Fruit fly (Drosophila melanogaster): ENCODE results near the gene TTLL3B.

TTLL3B gene

DNA sequence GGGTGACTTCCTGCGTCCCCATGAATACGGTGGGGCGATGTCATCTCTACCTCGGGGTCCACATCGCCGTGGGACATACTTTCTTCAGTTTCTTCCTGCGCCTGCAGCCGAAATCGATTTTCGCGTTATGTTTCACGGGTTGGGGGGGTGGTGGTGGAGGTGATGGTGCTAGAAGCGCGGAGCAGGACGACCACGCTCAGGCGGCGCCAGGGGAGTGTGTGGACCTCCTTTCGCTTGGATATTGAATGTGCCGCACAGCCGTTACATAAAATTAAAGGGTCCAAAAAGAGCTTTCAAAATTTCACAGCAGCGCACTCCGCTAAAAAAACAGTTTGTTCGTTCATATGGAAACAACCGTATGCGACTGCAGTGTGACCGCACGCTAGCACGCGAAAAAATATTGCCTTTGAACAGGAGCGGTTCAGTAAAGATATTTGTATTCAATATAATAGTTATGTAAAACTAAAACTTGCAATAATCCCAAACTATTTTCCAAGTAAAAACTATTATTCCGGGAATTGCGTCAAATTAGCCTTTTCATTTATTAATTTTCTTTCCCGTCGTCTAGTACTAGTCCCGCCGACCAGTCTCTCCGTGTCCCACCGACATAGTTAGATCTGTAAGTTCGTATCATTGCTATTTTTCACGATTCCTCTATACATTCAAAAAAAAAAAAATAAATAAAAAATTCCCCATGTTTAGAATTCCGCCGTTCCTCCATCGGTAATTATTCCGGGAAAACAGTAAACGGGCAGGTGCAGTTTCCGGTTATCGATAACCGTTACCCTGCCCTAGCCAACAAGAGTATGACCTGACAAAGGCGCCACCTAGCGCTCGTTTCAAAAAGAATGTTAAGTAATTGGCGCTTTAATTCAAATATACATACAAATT lies 48.4 kb upstream of the TTLL3B start, which contains the start of gene Nhe3 (continued):
- peak; percentile 66 for TF ChIP-seq ssp (GFP tag; IDR thresholded peaks at IDR 0.05)
- TF ChIP-seq Sry-δ (GFP tag; optimal IDR thresholded peaks at IDR 0.05): peak; percentile 64
- peak; percentile 74 for TF ChIP-seq CG16815 (GFP tag; optimal IDR thresholded peaks at IDR 0.05)

dm6 chr2L:6686612-6687011 lies 46.1 kb upstream of the TTLL3B start, which contains the start of gene CG11327:
TSS of gene CG11327 (minus strand) at chr2L:6686712.
- TF ChIP-seq z (GFP tag; IDR thresholded peaks at IDR 0.05): no peak
- no peak for TF ChIP-seq nmo (GFP tag; optimal IDR thresholded peaks at IDR 0.05)
- no peak for TF ChIP-seq Aef1 (GFP tag; IDR thresholded peaks at IDR 0.05)
- no peak for TF ChIP-seq CG7928 (GFP tag; optimal IDR thresholded peaks at IDR 0.05)
- peak; percentile 7 for TF ChIP-seq trem (tag; optimal IDR thresholded peaks at IDR 0.05)
- TF ChIP-seq CG11456 (GFP tag; IDR thresholded peaks at IDR 0.05): no peak
- TF ChIP-seq wor (GFP tag; IDR thresholded peaks at IDR 0.05): no peak

dm6 chr2L:6692048-6692447 lies 40.6 kb upstream of the TTLL3B start:
- peak; percentile 58 for TF ChIP-seq D19A (tag; optimal IDR thresholded peaks at IDR 0.05)
- 0 out of 2 replicates have a peak, but pooled peaks have one; percentile 7 for TF ChIP-seq vvl (GFP tag; IDR thresholded peaks at IDR 0.05)
- TF ChIP-seq sisA (GFP tag; IDR thresholded peaks at IDR 0.05): no peak
- peak; percentile 75 for TF ChIP-seq sens (GFP tag)
- peak; percentile 64 for TF ChIP-seq Med (GFP tag)
- peak; percentile 10 for TF ChIP-seq CG11504 (tag; optimal IDR thresholded peaks at IDR 0.05)
- TF ChIP-seq Mad (GFP tag; optimal IDR thresholded peaks at IDR 0.05): no peak
- peak; percentile 24 for TF ChIP-seq Sox102F (GFP tag; optimal IDR thresholded peaks at IDR 0.05)
- TF ChIP-seq CG4328 (GFP tag; optimal IDR thresholded peaks at IDR 0.05): no peak
- no peak for TF ChIP-seq ro (GFP tag; IDR thresholded peaks at IDR 0.05)

dm6 chr2L:6693794-6694254 lies 38.8 kb upstream of the TTLL3B start:
- TF ChIP-seq nom (GFP tag; optimal IDR thresholded peaks at IDR 0.05): peak; percentile 45
- no peak for TF ChIP-seq CG4282 (GFP tag; optimal IDR thresholded peaks at IDR 0.05)
- no peak for TF ChIP-seq CG18599 (GFP tag; optimal IDR thresholded peaks at IDR 0.05)
- no peak for TF ChIP-seq cg (GFP tag; optimal IDR thresholded peaks at IDR 0.05)
- 0 out of 2 replicates have a peak, but pooled peaks have one; percentile 21 for TF ChIP-seq onecut (GFP tag; IDR thresholded peaks at IDR 0.05)
- peak; percentile 67 for TF ChIP-seq CG17829 (tag; optimal IDR thresholded peaks at IDR 0.05)
- no peak for TF ChIP-seq CG12155 (GFP tag; optimal IDR thresholded peaks at IDR 0.05)
- no peak for TF ChIP-seq HLH4C (GFP tag; IDR thresholded peaks at IDR 0.05; ENCODE audit: partially characterized antibody)
- TF ChIP-seq fd64A (GFP tag; optimal IDR thresholded peaks at IDR 0.05): peak; percentile 14
- TF ChIP-seq sob (GFP tag; IDR thresholded peaks at IDR 0.05): no peak
- no peak for TF ChIP-seq CG11456 (GFP tag; IDR thresholded peaks at IDR 0.05)
- TF ChIP-seq CG13624 (GFP tag; optimal IDR thresholded peaks at IDR 0.05): no peak
- TF ChIP-seq jing (GFP tag; optimal IDR thresholded peaks at IDR 0.05): no peak
- no peak for TF ChIP-seq CG12236 (GFP tag; optimal IDR thresholded peaks at IDR 0.05)
- TF ChIP-seq Xrp1 (GFP tag; IDR thresholded peaks at IDR 0.05): peak; percentile 55; the same call in 1 of the 2 replicates
- no peak for TF ChIP-seq maf-S (GFP tag; optimal IDR thresholded peaks at IDR 0.05)
- TF ChIP-seq CG11723 (GFP tag; optimal IDR thresholded peaks at IDR 0.05): peak; percentile 28
- TF ChIP-seq CG8388 (GFP tag; optimal IDR thresholded peaks at IDR 0.05): peak; percentile 55
- TF ChIP-seq CG13894 (tag; optimal IDR thresholded peaks at IDR 0.05): no peak
- TF ChIP-seq CG1603 (tag; optimal IDR thresholded peaks at IDR 0.05): peak; percentile 5
- TF ChIP-seq CG13775 (GFP tag; optimal IDR thresholded peaks at IDR 0.05): peak; percentile 41
- TF ChIP-seq NK7.1 (GFP tag; optimal IDR thresholded peaks at IDR 0.05): no peak
- no peak for TF ChIP-seq chm (GFP tag; IDR thresholded peaks at IDR 0.05)
- TF ChIP-seq sd (tag; optimal IDR thresholded peaks at IDR 0.05): no peak
- no peak for TF ChIP-seq NFAT (GFP tag; IDR thresholded peaks at IDR 0.05)
- peak; percentile 73 for TF ChIP-seq CG2678 (tag; optimal IDR thresholded peaks at IDR 0.05)
